Worm (Caenorhabditis elegans) whole organism, early embryonic: Measurements from ENCODE around the gene F53A9.7.

Source experiments
- B0310.2 ChIP-seq: sonication (generic microtip); optimal IDR thresholded peaks from 2 replicates; lab custom pipeline; 2016; ENCODE audit warnings: mild to moderate bottlenecking, missing genetic modification characterization, missing compliant biosample characterization
- ama-1 ChIP-seq: fragments of 150-350 bp; optimal IDR thresholded peaks from 2 replicates; lab custom pipeline; 2014
- ceh-13 ChIP-seq: fragments of 200-800 bp; sonication (Bioruptor generic); optimal IDR thresholded peaks from 2 replicates; lab custom pipeline; 2018; ENCODE audit warnings: mild to moderate bottlenecking, missing genetic modification characterization, missing compliant biosample characterization
- flt-1 ChIP-seq: fragments of 200-800 bp; sonication (Bioruptor generic); IDR thresholded peaks from 2 replicates; pipeline ENCODE4 v1.3.6; 2022; ENCODE audit warnings: missing genetic modification characterization, missing compliant biosample characterization
- hmbx-1 ChIP-seq: sonication (generic microtip); optimal IDR thresholded peaks from 2 replicates; lab custom pipeline; 2016; ENCODE audit warnings: mild to moderate bottlenecking, missing genetic modification characterization, missing compliant biosample characterization
- hmg-4 ChIP-seq: fragments of 200-800 bp; sonication (Bioruptor generic); optimal IDR thresholded peaks from 2 replicates; lab custom pipeline; 2018; ENCODE audit warnings: mild to moderate bottlenecking, missing genetic modification characterization, missing compliant biosample characterization
- tbx-37 ChIP-seq: fragments of 200-800 bp; sonication (Bioruptor generic); conservative IDR thresholded peaks from 2 replicates; pipeline ENCODE4 v1.3.6; 2022; ENCODE audit warnings: missing genetic modification reagents, missing genetic modification characterization, missing compliant biosample characterization

- TF ChIP-seq ama-1 (lab: Kevin White, UChicago), result no peak
- no peak for TF ChIP-seq tbx-37
- no peak for TF ChIP-seq flt-1 (GFP tag; lab: Robert Waterston, UW)
- no peak for TF ChIP-seq ceh-13 (GFP tag; lab: Kevin White, UChicago)
- TF ChIP-seq hmg-4 (GFP tag; lab: Kevin White, UChicago), result no peak
- TF ChIP-seq hmbx-1 (tag; lab: Kevin White, UChicago), result no peak
- TF ChIP-seq B0310.2 (tag; lab: Kevin White, UChicago), result no peak
Observed at ce11 chrX:8721273-8721672, 4.6 kb upstream of the F53A9.7 start.
